Fruit fly (Drosophila melanogaster) whole organism, prepupa: Measurements from ENCODE around the gene mab-21.

Experiments used
- Blimp-1 ChIP-seq: fragments of 200-800 bp; sonication (Bioruptor generic); optimal IDR thresholded peaks from 3 replicates; lab custom pipeline; 2017; ENCODE audit warnings: missing biosample characterization, missing genetic modification characterization, mild to moderate bottlenecking, moderate library complexity, missing genetic modification reagents
- CG10631 ChIP-seq: fragments of 200-800 bp; sonication (Bioruptor generic); optimal IDR thresholded peaks from 2 replicates; lab custom pipeline; 2016; ENCODE audit warnings: missing biosample characterization, missing genetic modification characterization
- CG10669 ChIP-seq: fragments of 200-800 bp; sonication (Bioruptor generic); optimal IDR thresholded peaks from 3 replicates; lab custom pipeline; 2018; ENCODE audit warnings: missing biosample characterization, mild to moderate bottlenecking, missing genetic modification characterization, moderate library complexity
- CG11294 ChIP-seq: fragments of 200-800 bp; sonication (Bioruptor generic); IDR thresholded peaks from 2 replicates; pipeline ENCODE4 v1.3.6; 2022; ENCODE audit warnings: missing biosample characterization, missing genetic modification characterization
- CG11762 ChIP-seq: fragments of 200-800 bp; sonication (Bioruptor generic); optimal IDR thresholded peaks from 3 replicates; lab custom pipeline; 2016; ENCODE audit warnings: missing biosample characterization, missing genetic modification characterization; ENCODE audit not compliant: insufficient read depth
- CG11902 ChIP-seq: fragments of 200-800 bp; sonication (Bioruptor generic); optimal IDR thresholded peaks from 3 replicates; lab custom pipeline; 2016; ENCODE audit warnings: missing biosample characterization, missing genetic modification characterization
- CG1621 ChIP-seq: fragments of 200-800 bp; sonication (Bioruptor generic); optimal IDR thresholded peaks from 3 replicates; lab custom pipeline; 2018; ENCODE audit warnings: missing biosample characterization, mild to moderate bottlenecking, missing genetic modification characterization
- CG16779 ChIP-seq: fragments of 200-800 bp; sonication (Bioruptor generic); optimal IDR thresholded peaks from 3 replicates; lab custom pipeline; 2017; ENCODE audit warnings: missing biosample characterization, mild to moderate bottlenecking, missing genetic modification characterization
- CG3032 ChIP-seq: fragments of 200-800 bp; optimal IDR thresholded peaks from 2 replicates; lab custom pipeline; 2019; ENCODE audit warnings: missing biosample characterization, mild to moderate bottlenecking, missing genetic modification characterization, moderate library complexity
- CG31627 ChIP-seq: fragments of 200-800 bp; sonication (Bioruptor generic); optimal IDR thresholded peaks from 3 replicates; lab custom pipeline; 2016; ENCODE audit warnings: missing biosample characterization, missing genetic modification characterization
- CG34406 ChIP-seq: fragments of 200-800 bp; sonication (Bioruptor generic); optimal IDR thresholded peaks from 3 replicates; lab custom pipeline; 2016; ENCODE audit warnings: missing biosample characterization, missing genetic modification characterization
- CG3919 ChIP-seq: fragments of 200-800 bp; sonication (Bioruptor generic); optimal IDR thresholded peaks from 3 replicates; lab custom pipeline; 2016; ENCODE audit warnings: missing biosample characterization, missing genetic modification characterization
- CG4318 ChIP-seq: fragments of 200-800 bp; sonication (Bioruptor generic); optimal IDR thresholded peaks from 3 replicates; lab custom pipeline; 2017; ENCODE audit warnings: missing biosample characterization, mild to moderate bottlenecking, missing genetic modification characterization
- CG6163 ChIP-seq: fragments of 200-800 bp; sonication (Bioruptor generic); IDR thresholded peaks from 3 replicates; pipeline ENCODE4 v1.3.6; 2022; ENCODE audit warnings: missing biosample characterization, missing genetic modification characterization
- CG6276 ChIP-seq: fragments of 200-800 bp; sonication (Bioruptor generic); optimal IDR thresholded peaks from 2 replicates; lab custom pipeline; 2017; ENCODE audit warnings: missing biosample characterization, mild to moderate bottlenecking, missing genetic modification characterization
- CG6792 ChIP-seq: fragments of 200-800 bp; sonication (Bioruptor generic); optimal IDR thresholded peaks from 3 replicates; lab custom pipeline; 2016; ENCODE audit warnings: missing biosample characterization, missing genetic modification characterization
- CG6854 ChIP-seq: fragments of 200-800 bp; sonication (Bioruptor generic); optimal IDR thresholded peaks from 2 replicates; lab custom pipeline; 2017; ENCODE audit warnings: missing biosample characterization, mild to moderate bottlenecking, missing genetic modification characterization
- CG7368 ChIP-seq: fragments of 200-800 bp; sonication (Bioruptor generic); optimal IDR thresholded peaks from 3 replicates; lab custom pipeline; 2016; ENCODE audit warnings: missing biosample characterization, missing genetic modification characterization
- CG8119 ChIP-seq: fragments of 200-800 bp; sonication (Bioruptor generic); IDR thresholded peaks from 3 replicates; pipeline ENCODE4 v1.3.6; 2022; ENCODE audit warnings: missing biosample characterization, missing genetic modification characterization
- CG8319 ChIP-seq: fragments of 200-800 bp; sonication (Bioruptor generic); optimal IDR thresholded peaks from 3 replicates; lab custom pipeline; 2016; ENCODE audit warnings: missing biosample characterization, missing genetic modification characterization
- CG8632 ChIP-seq: fragments of 200-800 bp; sonication (Bioruptor generic); optimal IDR thresholded peaks from 3 replicates; lab custom pipeline; 2016; ENCODE audit warnings: missing biosample characterization, missing genetic modification characterization
- CG9139 ChIP-seq: fragments of 200-800 bp; sonication (Bioruptor generic); optimal IDR thresholded peaks from 3 replicates; lab custom pipeline; 2017; ENCODE audit warnings: missing biosample characterization, mild to moderate bottlenecking, missing genetic modification characterization
- Eip75B ChIP-seq: fragments of 200-800 bp; sonication (Bioruptor generic); optimal IDR thresholded peaks from 3 replicates; lab custom pipeline; 2016; ENCODE audit warnings: missing biosample characterization, missing genetic modification characterization
- Ets21C ChIP-seq: fragments of 200-800 bp; sonication (Bioruptor generic); optimal IDR thresholded peaks from 3 replicates; lab custom pipeline; 2016; ENCODE audit warnings: missing biosample characterization, missing genetic modification characterization
- Ets96B ChIP-seq: fragments of 200-800 bp; optimal IDR thresholded peaks from 2 replicates; lab custom pipeline; 2019; ENCODE audit warnings: missing biosample characterization, mild to moderate bottlenecking, missing genetic modification characterization, moderate library complexity
- Gug ChIP-seq: fragments of 200-800 bp; sonication (Bioruptor generic); IDR thresholded peaks from 2 replicates; pipeline ENCODE4 v1.3.6; 2022; ENCODE audit warnings: missing biosample characterization, missing genetic modification characterization
- Hr39 ChIP-seq: fragments of 200-800 bp; sonication (Bioruptor generic); optimal IDR thresholded peaks from 2 replicates; lab custom pipeline; 2016; ENCODE audit warnings: missing biosample characterization, missing genetic modification characterization
- Hr4 ChIP-seq: fragments of 200-800 bp; sonication (Bioruptor generic); optimal IDR thresholded peaks from 3 replicates; lab custom pipeline; 2016; ENCODE audit warnings: missing biosample characterization, missing genetic modification characterization
- OdsH ChIP-seq: fragments of 200-800 bp; sonication (Bioruptor generic); optimal IDR thresholded peaks from 3 replicates; lab custom pipeline; 2016; ENCODE audit warnings: missing biosample characterization, missing genetic modification characterization
- Smox ChIP-seq: fragments of 200-800 bp; sonication (Bioruptor generic); optimal IDR thresholded peaks from 3 replicates; lab custom pipeline; 2016; ENCODE audit warnings: missing biosample characterization, missing genetic modification characterization
- Sox102F ChIP-seq: fragments of 200-800 bp; sonication (Bioruptor generic); optimal IDR thresholded peaks from 2 replicates; lab custom pipeline; 2016; ENCODE audit warnings: missing biosample characterization, mild to moderate bottlenecking, missing genetic modification characterization
- Sox15 ChIP-seq: fragments of 200-800 bp; sonication (Bioruptor generic); optimal IDR thresholded peaks from 3 replicates; lab custom pipeline; 2016; ENCODE audit warnings: missing biosample characterization, missing genetic modification characterization
- achi ChIP-seq: fragments of 200-800 bp; sonication (Bioruptor generic); optimal IDR thresholded peaks from 3 replicates; lab custom pipeline; 2016; ENCODE audit warnings: missing biosample characterization, missing genetic modification characterization
- acj6 ChIP-seq: fragments of 200-800 bp; sonication (Bioruptor generic); optimal IDR thresholded peaks from 3 replicates; lab custom pipeline; 2016; ENCODE audit warnings: missing biosample characterization, missing genetic modification characterization
- cyc ChIP-seq: fragments of 200-800 bp; sonication (Bioruptor generic); optimal IDR thresholded peaks from 3 replicates; lab custom pipeline; 2016; ENCODE audit warnings: missing biosample characterization, missing genetic modification characterization
- dac ChIP-seq: fragments of 200-800 bp; sonication (Bioruptor generic); optimal IDR thresholded peaks from 2 replicates; lab custom pipeline; 2017; ENCODE audit warnings: missing biosample characterization, mild to moderate bottlenecking, missing genetic modification characterization
- dsx ChIP-seq: fragments of 200-800 bp; optimal IDR thresholded peaks from 3 replicates; lab custom pipeline; 2019; ENCODE audit warnings: missing biosample characterization, mild to moderate bottlenecking, missing genetic modification characterization, moderate library complexity; ENCODE audit not compliant: poor library complexity, severe bottlenecking
- eg ChIP-seq: fragments of 200-800 bp; sonication (Bioruptor generic); IDR thresholded peaks from 3 replicates; pipeline ENCODE4 v1.3.6; 2022; ENCODE audit warnings: missing biosample characterization, missing genetic modification characterization
- esn ChIP-seq: fragments of 200-800 bp; sonication (Bioruptor generic); optimal IDR thresholded peaks from 2 replicates; lab custom pipeline; 2016; ENCODE audit warnings: missing biosample characterization, mild to moderate bottlenecking, missing genetic modification characterization, moderate library complexity
- fd59A ChIP-seq: fragments of 200-800 bp; sonication (Bioruptor generic); optimal IDR thresholded peaks from 2 replicates; lab custom pipeline; 2017; ENCODE audit warnings: missing biosample characterization, mild to moderate bottlenecking, missing genetic modification characterization, missing genetic modification reagents
- fd85E ChIP-seq: fragments of 200-800 bp; sonication (Bioruptor generic); optimal IDR thresholded peaks from 3 replicates; lab custom pipeline; 2016; ENCODE audit warnings: missing biosample characterization, missing genetic modification characterization
- fkh ChIP-seq: fragments of 200-800 bp; sonication (Bioruptor generic); optimal IDR thresholded peaks from 3 replicates; lab custom pipeline; 2017; ENCODE audit warnings: missing biosample characterization, mild to moderate bottlenecking, missing genetic modification characterization, moderate library complexity
- ss ChIP-seq, 2 experiments: fragments of 200-800 bp; sonication (Bioruptor generic); optimal IDR thresholded peaks; 2 replicates in 1 of 2; 3 replicates in 1 of 2; lab custom pipeline; 2017 to 2018; ENCODE audit warnings: mild to moderate bottlenecking in 2 of 2, missing biosample characterization in 2 of 2, missing genetic modification characterization in 2 of 2, moderate library complexity in 1 of 2
- svp ChIP-seq: fragments of 200-800 bp; sonication (Bioruptor generic); peaks from one replicate; lab custom pipeline; 2016; ENCODE audit warnings: missing biosample characterization, missing genetic modification characterization
- topi ChIP-seq: fragments of 200-800 bp; sonication (Bioruptor generic); optimal IDR thresholded peaks from 3 replicates; lab custom pipeline; 2016; ENCODE audit warnings: missing biosample characterization, missing genetic modification characterization

The mab-21 gene

dm6 chrX:5969860-5970665 is 42.9 kb downstream of the mab-21 start (continued):
- TF ChIP-seq acj6 (GFP tag; lab: Kevin White, UChicago) (peak; percentile 22), svp (peak; percentile 79), CG9139 (GFP tag; lab: Kevin White, UChicago) (no peak), CG11902 (GFP tag; lab: Kevin White, UChicago) (no peak), CG6792 (GFP tag; lab: Kevin White, UChicago) (peak; percentile 34), CG31627 (GFP tag; lab: Kevin White, UChicago) (peak; percentile 25), topi (GFP tag; lab: Kevin White, UChicago) (peak; percentile 40), Eip75B (GFP tag; lab: Kevin White, UChicago) (no peak), Hr39 (GFP tag; lab: Kevin White, UChicago) (no peak), Blimp-1 (peak; percentile 17), dsx (GFP tag; lab: Kevin White, UChicago) (peak; percentile 27), Gug (peak; percentile 33), CG34406 (peak; percentile 33), Hr4 (GFP tag; lab: Kevin White, UChicago) (peak; percentile 43), CG6276 (no peak), esn (peak; percentile 50), OdsH (GFP tag; lab: Kevin White, UChicago) (peak; percentile 33), ss (GFP tag; optimal IDR thresholded peaks at IDR 0.05; lab: Kevin White, UChicago) (peak in 1 of 2 experiments; percentile 47), CG8319 (no peak), Ets96B (tag; lab: Kevin White, UChicago) (peak; percentile 33), CG1621 (tag; lab: Kevin White, UChicago) (no peak), CG10669 (GFP tag; lab: Kevin White, UChicago) (peak; percentile 9), CG11294 (GFP tag; lab: Robert Waterston, UW) (no peak), CG6163 (GFP tag; lab: Robert Waterston, UW) (peak; percentile 59), CG8632 (peak; percentile 31), Ets21C (GFP tag; lab: Kevin White, UChicago) (no peak), achi (GFP tag; lab: Kevin White, UChicago) (peak; percentile 38)
- TF ChIP-seq, all 60 proteins: peak for 39

dm6 chrX:5968094-5968723 is 44.8 kb downstream of the mab-21 start:
- peak; percentile 80 for TF ChIP-seq CG8119 (GFP tag; lab: Robert Waterston, UW)
- peak; percentile 68 for TF ChIP-seq CG1621 (tag; lab: Kevin White, UChicago)
- TF ChIP-seq ss (GFP tag; optimal IDR thresholded peaks at IDR 0.05; lab: Kevin White, UChicago): peak; percentile 14 to 30
- no peak for TF ChIP-seq fd85E (GFP tag; lab: Kevin White, UChicago)
- peak; percentile 57 for TF ChIP-seq Ets96B (tag; lab: Kevin White, UChicago)
- peak; percentile 67; the same call in 1 of the 2 replicates for TF ChIP-seq CG11294 (GFP tag; lab: Robert Waterston, UW)
- TF ChIP-seq CG6854 (GFP tag; lab: Kevin White, UChicago): no peak
- TF ChIP-seq CG11762 (GFP tag; lab: Kevin White, UChicago): peak; percentile 29
- TF ChIP-seq CG4318 (GFP tag; lab: Kevin White, UChicago): peak; percentile 61
- TF ChIP-seq CG9139 (GFP tag; lab: Kevin White, UChicago): no peak
- peak; percentile 68 for TF ChIP-seq Eip75B (GFP tag; lab: Kevin White, UChicago)
- TF ChIP-seq CG8632: peak; percentile 8
- peak; percentile 63 for TF ChIP-seq CG10631 (GFP tag; lab: Kevin White, UChicago)
- TF ChIP-seq Ets21C (GFP tag; lab: Kevin White, UChicago): no peak
- TF ChIP-seq dac (GFP tag; lab: Kevin White, UChicago): peak; percentile 53
- TF ChIP-seq CG3919 (GFP tag; lab: Kevin White, UChicago): peak; percentile 65
- peak; percentile 3 for TF ChIP-seq CG31627 (GFP tag; lab: Kevin White, UChicago)
- peak; percentile 68 for TF ChIP-seq CG6276
- TF ChIP-seq CG16779 (tag; lab: Kevin White, UChicago): peak; percentile 28
- peak; percentile 39 for TF ChIP-seq CG7368 (GFP tag; lab: Kevin White, UChicago)
- TF ChIP-seq OdsH (GFP tag; lab: Kevin White, UChicago): peak; percentile 56
- TF ChIP-seq eg (GFP tag; lab: Robert Waterston, UW): peak; percentile 92
- TF ChIP-seq fkh: peak; percentile 42
- TF ChIP-seq Sox15 (GFP tag; lab: Kevin White, UChicago): no peak
- TF ChIP-seq fd59A (GFP tag; lab: Kevin White, UChicago): peak; percentile 30
- peak; percentile 60 for TF ChIP-seq acj6 (GFP tag; lab: Kevin White, UChicago)
- TF ChIP-seq CG3032 (tag; lab: Kevin White, UChicago): peak; percentile 51
- TF ChIP-seq Sox102F (GFP tag; lab: Kevin White, UChicago): peak; percentile 18
- TF ChIP-seq Smox (GFP tag; lab: Kevin White, UChicago): no peak
- TF ChIP-seq cyc (GFP tag; lab: Kevin White, UChicago): no peak
- no peak for TF ChIP-seq CG8319
- peak; percentile 53 for TF ChIP-seq CG10669 (GFP tag; lab: Kevin White, UChicago)
